Worm (Caenorhabditis elegans) whole organism, young adult: ENCODE results near the gene str-74.

Source experiments
- C17E4.6 ChIP-seq: fragments of 200-800 bp; sonication (Bioruptor generic); IDR thresholded peaks from 2 replicates; pipeline ENCODE4 v1.3.6; 2022; ENCODE audit warnings: missing genetic modification reagents, missing genetic modification characterization, missing compliant biosample characterization
- ama-1 ChIP-seq, 3 experiments: fragments of 150-350 bp in 1 of 3; sonication (generic microtip) in 2 of 3; optimal IDR thresholded peaks; 2 replicates each; lab custom pipeline; 2014 to 2018; ENCODE audit warnings: missing biosample characterization in 2 of 3, missing genetic modification characterization in 2 of 3, missing genetic modification reagents in 2 of 3
- attf-5 ChIP-seq: fragments of 200-800 bp; sonication (Bioruptor generic); optimal IDR thresholded peaks from 2 replicates; lab custom pipeline; 2018; ENCODE audit warnings: mild to moderate bottlenecking, missing genetic modification characterization, missing compliant biosample characterization
- bed-2 ChIP-seq: fragments of 200-800 bp; sonication (Bioruptor generic); IDR thresholded peaks from 2 replicates; pipeline ENCODE4 v1.3.6; 2022; ENCODE audit warnings: missing genetic modification reagents, missing genetic modification characterization, missing compliant biosample characterization
- mxl-1 ChIP-seq: sonication (generic microtip); optimal IDR thresholded peaks from 2 replicates; lab custom pipeline; 2016; ENCODE audit warnings: missing genetic modification characterization, missing compliant biosample characterization
- pha-4 ChIP-seq: fragments of 150-350 bp; sonication (generic microtip); optimal IDR thresholded peaks from 2 replicates; lab custom pipeline; 2014; ENCODE audit warnings: missing biosample characterization, missing genetic modification reagents, missing genetic modification characterization
- rpc-1 ChIP-seq, 2 experiments: fragments of 150-350 bp in 1 of 2; sonication (generic microtip) in 1 of 2; optimal IDR thresholded peaks; 2 replicates each; lab custom pipeline; 2014 to 2018; ENCODE audit warnings: missing biosample characterization in 1 of 2, missing genetic modification characterization in 1 of 2, missing genetic modification reagents in 1 of 2, missing genotype in 1 of 2
- unc-130 ChIP-seq: sonication (generic microtip); optimal IDR thresholded peaks from 2 replicates; lab custom pipeline; 2016; ENCODE audit warnings: missing genetic modification reagents, missing genetic modification characterization, missing compliant biosample characterization

DNA sequence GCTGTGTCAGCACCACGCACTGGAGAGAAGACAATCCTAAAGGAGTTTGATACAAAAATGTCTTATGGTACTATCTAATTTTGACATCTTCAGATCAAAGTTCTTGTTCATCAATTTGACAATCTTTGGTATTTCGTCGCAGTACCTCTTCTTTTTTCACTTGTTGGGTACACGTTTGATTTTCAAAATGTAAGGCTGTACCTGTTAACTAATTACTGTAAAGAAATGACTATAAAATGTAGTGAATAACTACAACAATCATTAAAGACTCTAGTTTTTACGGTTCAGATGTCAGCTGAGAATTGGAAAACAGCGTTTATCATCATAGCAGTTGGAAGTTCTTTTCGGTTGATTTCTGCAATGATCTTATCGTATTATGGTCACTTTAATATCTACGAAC lies 36.3 kb upstream of the str-74 start:
- TF ChIP-seq mxl-1 (tag; lab: Kevin White, UChicago): no peak
- no peak for TF ChIP-seq pha-4 (tag; lab: Kevin White, UChicago)
- no peak for TF ChIP-seq attf-5 (GFP tag; lab: Kevin White, UChicago)
- no peak for TF ChIP-seq C17E4.6 (GFP tag; lab: Robert Waterston, UW)
- TF ChIP-seq ama-1 (optimal IDR thresholded peaks at IDR 0.05; lab: Kevin White, UChicago): no peak
- TF ChIP-seq ama-1 (GFP tag; optimal IDR thresholded peaks at IDR 0.05; lab: Kevin White, UChicago): no peak
- no peak for TF ChIP-seq bed-2 (GFP tag; lab: Robert Waterston, UW)
- no peak for TF ChIP-seq rpc-1 (optimal IDR thresholded peaks at IDR 0.05; lab: Kevin White, UChicago)
- no peak for TF ChIP-seq rpc-1 (tag; optimal IDR thresholded peaks at IDR 0.05; lab: Kevin White, UChicago)
- TF ChIP-seq unc-130 (GFP tag; lab: Kevin White, UChicago): no peak
